Fruit fly (Drosophila melanogaster) whole organism, embryonic: ENCODE measurements around the gene Oatp30B.

ENCODE experiments used
- ATbp ChIP-seq: fragments of 200-800 bp; sonication (Bioruptor generic); optimal IDR thresholded peaks from 2 replicates; lab custom pipeline; 2017; ENCODE audit warnings: missing biosample characterization, mild to moderate bottlenecking, missing genetic modification characterization, missing genetic modification reagents
- CG10366 ChIP-seq: fragments of 200-800 bp; sonication (Bioruptor generic); IDR thresholded peaks from 2 replicates; pipeline ENCODE4 v1.3.6; 2022; ENCODE audit warnings: missing biosample characterization, missing genetic modification characterization
- CG12659 ChIP-seq: fragments of 200-800 bp; sonication (Bioruptor generic); optimal IDR thresholded peaks from 3 replicates; lab custom pipeline; 2017; ENCODE audit warnings: mild to moderate bottlenecking, missing biosample characterization, missing genetic modification reagents, missing genetic modification characterization
- CG1529 ChIP-seq: fragments of 200-800 bp; sonication (Bioruptor generic); optimal IDR thresholded peaks from 3 replicates; lab custom pipeline; 2018; ENCODE audit warnings: missing biosample characterization, missing genetic modification characterization
- CG17802 ChIP-seq: fragments of 200-800 bp; sonication (Bioruptor generic); optimal IDR thresholded peaks from 2 replicates; lab custom pipeline; 2018; ENCODE audit warnings: missing biosample characterization, mild to moderate bottlenecking, missing genetic modification characterization, moderate library complexity
- CG18619 ChIP-seq: fragments of 200-800 bp; sonication (Bioruptor generic); optimal IDR thresholded peaks from 3 replicates; lab custom pipeline; 2017; ENCODE audit warnings: missing biosample characterization, mild to moderate bottlenecking, missing genetic modification characterization
- CG2129 ChIP-seq: fragments of 200-800 bp; sonication (Bioruptor generic); IDR thresholded peaks from 2 replicates; pipeline ENCODE4 v1.3.6; 2022; ENCODE audit warnings: missing biosample characterization, missing genetic modification characterization; ENCODE audit not compliant: partially characterized antibody
- CG2199 ChIP-seq: fragments of 200-800 bp; sonication (Bioruptor generic); IDR thresholded peaks from 3 replicates; pipeline ENCODE4 v1.3.6; 2022; ENCODE audit warnings: missing biosample characterization, missing genetic modification characterization
- CG34422 ChIP-seq: fragments of 200-800 bp; sonication (Bioruptor generic); IDR thresholded peaks from 3 replicates; pipeline ENCODE4 v1.3.6; 2022; ENCODE audit warnings: missing biosample characterization, missing genetic modification characterization
- CG4707 ChIP-seq: fragments of 200-800 bp; sonication (Bioruptor generic); optimal IDR thresholded peaks from 2 replicates; lab custom pipeline; 2018; ENCODE audit warnings: missing biosample characterization, mild to moderate bottlenecking, missing genetic modification characterization, moderate library complexity
- CG7271 ChIP-seq: fragments of 200-800 bp; sonication (Bioruptor generic); optimal IDR thresholded peaks from 2 replicates; lab custom pipeline; 2018; ENCODE audit warnings: missing biosample characterization, mild to moderate bottlenecking, missing genetic modification characterization, moderate library complexity
- CG9437 ChIP-seq: fragments of 200-800 bp; sonication (Bioruptor generic); optimal IDR thresholded peaks from 2 replicates; lab custom pipeline; 2018; ENCODE audit warnings: missing biosample characterization, mild to moderate bottlenecking, missing genetic modification characterization
- CTCF ChIP-seq: fragments of 200-800 bp; sonication (Bioruptor generic); optimal IDR thresholded peaks from 2 replicates; lab custom pipeline; 2017; ENCODE audit warnings: missing biosample characterization, mild to moderate bottlenecking, missing genetic modification characterization, moderate library complexity
- D19B ChIP-seq: fragments of 200-800 bp; sonication (Bioruptor generic); optimal IDR thresholded peaks from 2 replicates; lab custom pipeline; 2017; ENCODE audit warnings: missing biosample characterization, mild to moderate bottlenecking, missing genetic modification characterization
- Gsc ChIP-seq: fragments of 200-800 bp; sonication (Bioruptor generic); IDR thresholded peaks from 2 replicates; pipeline ENCODE4 v1.3.6; 2022; ENCODE audit warnings: missing biosample characterization, missing genetic modification characterization
- HHEX ChIP-seq: fragments of 200-800 bp; sonication (Bioruptor generic); optimal IDR thresholded peaks from 3 replicates; lab custom pipeline; 2017; ENCODE audit warnings: missing biosample characterization, mild to moderate bottlenecking, missing genetic modification characterization, missing genetic modification reagents
- Hr51 ChIP-seq, 2 experiments: fragments of 200-800 bp; sonication (Bioruptor generic); optimal IDR thresholded peaks; 2 replicates in 1 of 2; 3 replicates in 1 of 2; lab custom pipeline; 2016 to 2018; ENCODE audit warnings: missing biosample characterization in 2 of 2, missing genetic modification characterization in 2 of 2, mild to moderate bottlenecking in 1 of 2, moderate library complexity in 1 of 2
- Lhr ChIP-seq: fragments of 200-800 bp; sonication (Bioruptor generic); optimal IDR thresholded peaks from 3 replicates; lab custom pipeline; 2017; ENCODE audit warnings: mild to moderate bottlenecking, missing biosample characterization, missing genetic modification reagents, missing genetic modification characterization
- MESR4 ChIP-seq: fragments of 200-800 bp; sonication (Bioruptor generic); optimal IDR thresholded peaks from 2 replicates; lab custom pipeline; 2018; ENCODE audit warnings: missing biosample characterization, mild to moderate bottlenecking, missing genetic modification characterization, moderate library complexity
- Meics ChIP-seq: fragments of 200-800 bp; sonication (Bioruptor generic); optimal IDR thresholded peaks from 2 replicates; lab custom pipeline; 2017; ENCODE audit warnings: missing biosample characterization, mild to moderate bottlenecking, missing genetic modification characterization
- Mes4 ChIP-seq: fragments of 200-800 bp; sonication (Bioruptor generic); optimal IDR thresholded peaks from 2 replicates; lab custom pipeline; 2016; ENCODE audit warnings: missing biosample characterization, missing genetic modification characterization
- Rx ChIP-seq: fragments of 200-800 bp; sonication (Bioruptor generic); IDR thresholded peaks from 2 replicates; pipeline ENCODE4 v1.3.6; 2022; ENCODE audit warnings: missing biosample characterization, missing genetic modification characterization
- Sin3A ChIP-seq: fragments of >200 bp; optimal IDR thresholded peaks from 2 replicates; lab custom pipeline; 2018
- Six4 ChIP-seq: fragments of 200-800 bp; sonication (Bioruptor generic); optimal IDR thresholded peaks from 2 replicates; lab custom pipeline; 2016; ENCODE audit warnings: missing biosample characterization, missing genetic modification characterization
- Sry-β ChIP-seq: fragments of 200-800 bp; sonication (Bioruptor generic); optimal IDR thresholded peaks from 2 replicates; lab custom pipeline; 2018; ENCODE audit warnings: missing biosample characterization, mild to moderate bottlenecking, missing genetic modification characterization, moderate library complexity
- Taf1 ChIP-seq: fragments of 200-800 bp; sonication (Bioruptor generic); IDR thresholded peaks from 2 replicates; pipeline ENCODE4 v1.3.6; 2022; ENCODE audit warnings: missing biosample characterization, missing genetic modification characterization
- ac ChIP-seq: fragments of 200-800 bp; sonication (Bioruptor generic); optimal IDR thresholded peaks from 3 replicates; lab custom pipeline; 2017; ENCODE audit warnings: missing biosample characterization, mild to moderate bottlenecking, missing genetic modification characterization
- al ChIP-seq: fragments of 200-800 bp; sonication (Bioruptor generic); IDR thresholded peaks from 2 replicates; pipeline ENCODE4 v1.3.6; 2022; ENCODE audit warnings: missing biosample characterization, missing genetic modification characterization
- ash1 ChIP-seq: fragments of 200-800 bp; sonication (Bioruptor generic); optimal IDR thresholded peaks from 2 replicates; lab custom pipeline; 2018; ENCODE audit warnings: missing biosample characterization, mild to moderate bottlenecking, missing genetic modification characterization
- cas ChIP-seq: fragments of 200-800 bp; sonication (Bioruptor generic); IDR thresholded peaks from 2 replicates; pipeline ENCODE4 v1.3.6; 2022; ENCODE audit warnings: missing biosample characterization, missing genetic modification characterization
- chif ChIP-seq, 2 experiments: fragments of 200-800 bp; sonication (Bioruptor generic); optimal IDR thresholded peaks; 3 replicates each; lab custom pipeline; 2016; ENCODE audit warnings: missing biosample characterization in 2 of 2, missing genetic modification characterization in 2 of 2
- da ChIP-seq: fragments of 200-800 bp; sonication (Bioruptor generic); optimal IDR thresholded peaks from 2 replicates; lab custom pipeline; 2016; ENCODE audit warnings: missing biosample characterization, missing genetic modification characterization
- emc ChIP-seq: fragments of 200-800 bp; sonication (Bioruptor generic); optimal IDR thresholded peaks from 2 replicates; lab custom pipeline; 2016; ENCODE audit warnings: missing biosample characterization, missing genetic modification characterization
- gce ChIP-seq: fragments of 200-800 bp; sonication (Bioruptor generic); IDR thresholded peaks from 3 replicates; pipeline ENCODE4 v1.3.6; 2022; ENCODE audit warnings: missing biosample characterization, missing genetic modification characterization
- gcm2 ChIP-seq: fragments of 200-800 bp; sonication (Bioruptor generic); optimal IDR thresholded peaks from 2 replicates; lab custom pipeline; 2016; ENCODE audit warnings: missing biosample characterization, missing genetic modification characterization
- insv ChIP-seq, 2 experiments: fragments of 200-800 bp; sonication (Bioruptor generic); optimal IDR thresholded peaks; 3 replicates each; lab custom pipeline; 2016 to 2018; ENCODE audit warnings: missing biosample characterization in 2 of 2, missing genetic modification characterization in 2 of 2
- kni ChIP-seq: fragments of 200-800 bp; sonication (Bioruptor generic); optimal IDR thresholded peaks from 3 replicates; lab custom pipeline; 2017; ENCODE audit warnings: mild to moderate bottlenecking, missing biosample characterization, missing genetic modification reagents, missing genetic modification characterization
- nau ChIP-seq: fragments of 200-800 bp; sonication (Bioruptor generic); optimal IDR thresholded peaks from 3 replicates; lab custom pipeline; 2017; ENCODE audit warnings: missing biosample characterization, mild to moderate bottlenecking, missing genetic modification characterization, missing genetic modification reagents
- nerfin-2 ChIP-seq: fragments of 200-800 bp; sonication (Bioruptor generic); IDR thresholded peaks from 2 replicates; pipeline ENCODE4 v1.3.6; 2022; ENCODE audit warnings: missing biosample characterization, missing genetic modification characterization; ENCODE audit not compliant: partially characterized antibody
- nmo ChIP-seq: fragments of 200-800 bp; sonication (Bioruptor generic); optimal IDR thresholded peaks from 2 replicates; lab custom pipeline; 2018; ENCODE audit warnings: missing biosample characterization, mild to moderate bottlenecking, missing genetic modification characterization, moderate library complexity
- otp ChIP-seq: fragments of 200-800 bp; sonication (Bioruptor generic); IDR thresholded peaks from 3 replicates; pipeline ENCODE4, ENCODE4 v1.3.6; 2022; ENCODE audit warnings: missing biosample characterization, missing genetic modification characterization
- pita ChIP-seq: fragments of 200-800 bp; sonication (Bioruptor generic); optimal IDR thresholded peaks from 2 replicates; lab custom pipeline; 2017; ENCODE audit warnings: missing biosample characterization, mild to moderate bottlenecking, missing genetic modification characterization
- prd ChIP-seq, 3 experiments: fragments of >200 bp in 2 of 3; fragments of 200-800 bp in 1 of 3; sonication (Bioruptor generic) in 1 of 3; optimal IDR thresholded peaks in 2 of 3; IDR thresholded peaks in 1 of 3; 2 replicates in 2 of 3; 3 replicates in 1 of 3; pipeline versions ENCODE4 v1.3.6 to Lab custom; 2017 to 2022; ENCODE audit warnings: missing biosample characterization in 1 of 3, missing genetic modification characterization in 1 of 3
- pzg ChIP-seq: fragments of 200-800 bp; sonication (Bioruptor generic); optimal IDR thresholded peaks from 3 replicates; lab custom pipeline; 2018; ENCODE audit warnings: missing biosample characterization, mild to moderate bottlenecking, missing genetic modification characterization, moderate library complexity
- run ChIP-seq: fragments of 200-800 bp; sonication (Bioruptor generic); optimal IDR thresholded peaks from 3 replicates; lab custom pipeline; 2018; ENCODE audit warnings: missing biosample characterization, mild to moderate bottlenecking, missing genetic modification characterization
- sd ChIP-seq: fragments of 200-800 bp; sonication (Bioruptor generic); optimal IDR thresholded peaks from 3 replicates; lab custom pipeline; 2018; ENCODE audit warnings: missing biosample characterization, mild to moderate bottlenecking, missing genetic modification characterization, moderate library complexity
- seq ChIP-seq: fragments of 200-800 bp; sonication (Bioruptor generic); IDR thresholded peaks from 2 replicates; pipeline ENCODE4 v1.3.6; 2022; ENCODE audit warnings: missing biosample characterization, missing genetic modification characterization
- tna ChIP-seq: fragments of 200-800 bp; sonication (Bioruptor generic); IDR thresholded peaks from 2 replicates; pipeline ENCODE4 v1.3.6; 2022; ENCODE audit warnings: missing biosample characterization, missing genetic modification characterization; ENCODE audit not compliant: partially characterized antibody
- wdn ChIP-seq: fragments of 200-800 bp; sonication (Bioruptor generic); IDR thresholded peaks from 2 replicates; pipeline ENCODE4 v1.3.6; 2022; ENCODE audit warnings: missing biosample characterization, missing genetic modification characterization

The Oatp30B gene

DNA sequence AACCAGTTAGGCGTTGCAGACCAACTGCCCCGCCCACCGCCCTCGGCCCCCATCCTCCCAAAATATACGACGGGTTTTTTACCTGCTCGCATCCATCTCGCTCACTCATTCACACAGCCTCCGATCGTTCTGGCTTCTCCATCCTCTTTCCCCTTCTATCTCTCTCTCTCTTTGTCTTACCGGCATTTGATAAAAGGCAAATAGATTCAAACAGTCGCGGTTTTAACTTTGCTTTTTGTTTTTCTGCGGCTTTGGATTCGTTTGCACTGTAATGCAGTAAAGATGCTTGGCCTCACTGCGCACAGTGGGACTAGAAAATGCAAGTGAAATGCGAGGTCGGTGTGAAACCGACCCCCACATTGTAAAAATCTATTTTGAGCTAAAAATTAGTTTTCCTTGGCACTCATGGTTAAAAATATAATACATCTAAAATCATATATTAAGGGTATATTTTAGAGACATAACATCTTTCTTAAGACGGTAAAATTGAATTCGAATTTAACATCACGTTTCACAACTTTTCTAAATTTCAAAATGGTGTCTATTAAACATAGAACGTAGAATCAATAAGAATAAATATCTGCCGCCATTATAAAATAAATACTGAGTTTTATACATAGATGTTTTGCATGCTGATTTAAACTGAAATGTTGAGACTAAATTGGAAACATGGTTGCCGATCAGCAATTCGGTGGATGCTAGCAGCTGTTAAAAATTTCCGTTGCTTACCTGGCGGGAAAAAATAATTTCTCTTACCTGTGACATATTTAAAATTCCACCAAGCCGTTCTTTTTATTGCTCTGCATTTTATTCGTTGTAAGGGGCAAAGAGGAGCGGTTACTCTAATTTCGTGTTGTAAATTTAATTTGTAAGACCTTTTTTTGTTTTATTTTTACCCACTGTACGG is 24.4 kb upstream of the Oatp30B start (continued):
- TF ChIP-seq CG9437 = no peak
- TF ChIP-seq CG2129 = no peak
- TF ChIP-seq sd (tag; lab: Kevin White, UChicago) = no peak
- no peak for TF ChIP-seq Sin3A
- TF ChIP-seq ac (GFP tag; lab: Kevin White, UChicago) = no peak
- TF ChIP-seq CG4707 (GFP tag; lab: Kevin White, UChicago) = peak; percentile 88
- no peak for TF ChIP-seq otp (GFP tag; lab: Robert Waterston, UW)
- no peak for TF ChIP-seq gcm2 (GFP tag; lab: Kevin White, UChicago)
- no peak for TF ChIP-seq al (GFP tag; lab: Robert Waterston, UW)
- TF ChIP-seq CG17802 (tag; lab: Kevin White, UChicago) = no peak
- no peak for TF ChIP-seq Taf1
- TF ChIP-seq Sry-β (GFP tag; lab: Kevin White, UChicago) = no peak
- TF ChIP-seq seq = no peak
- no peak for TF ChIP-seq pzg (GFP tag; lab: Kevin White, UChicago)
- no peak for TF ChIP-seq HHEX (GFP tag; lab: Kevin White, UChicago)
- no peak for TF ChIP-seq MESR4 (GFP tag; lab: Kevin White, UChicago)
- peak; percentile 84 for TF ChIP-seq CG2199 (GFP tag; lab: Robert Waterston, UW)
- no peak for TF ChIP-seq Mes4 (GFP tag; lab: Kevin White, UChicago)
- no peak for TF ChIP-seq nau
- peak; percentile 16 for TF ChIP-seq nmo (GFP tag; lab: Kevin White, UChicago)
- no peak for TF ChIP-seq pita (GFP tag; lab: Kevin White, UChicago)
- TF ChIP-seq Lhr (GFP tag; lab: Kevin White, UChicago) = no peak
- TF ChIP-seq ATbp = no peak
- TF ChIP-seq D19B (GFP tag; lab: Kevin White, UChicago) = no peak
- peak; percentile 40 for TF ChIP-seq kni (GFP tag; lab: Kevin White, UChicago)
- no peak for TF ChIP-seq emc (GFP tag; lab: Kevin White, UChicago)
- no peak for TF ChIP-seq prd (optimal IDR thresholded peaks at IDR 0.05; lab: Kevin White, UChicago)
- TF ChIP-seq prd (GFP tag; IDR thresholded peaks at IDR 0.05; lab: Robert Waterston, UW) = peak; percentile 49; the same call in 1 of the 3 replicates
- TF ChIP-seq cas (GFP tag; lab: Robert Waterston, UW) = no peak
- TF ChIP-seq Meics (GFP tag; lab: Kevin White, UChicago) = no peak
- TF ChIP-seq Rx = no peak
- TF ChIP-seq run (tag; lab: Kevin White, UChicago) = no peak
- no peak for TF ChIP-seq Gsc (GFP tag; lab: Robert Waterston, UW)
- TF ChIP-seq insv (GFP tag; optimal IDR thresholded peaks at IDR 0.05; lab: Kevin White, UChicago) = no peak
- TF ChIP-seq Six4 = no peak
- TF ChIP-seq chif (GFP tag; optimal IDR thresholded peaks at IDR 0.05; lab: Kevin White, UChicago) = no peak
- no peak for TF ChIP-seq wdn (GFP tag; lab: Robert Waterston, UW)
- TF ChIP-seq CTCF (GFP tag; lab: Kevin White, UChicago) = no peak
- no peak for TF ChIP-seq CG1529 (GFP tag; lab: Kevin White, UChicago)
- no peak for TF ChIP-seq da (GFP tag; lab: Kevin White, UChicago)
- TF ChIP-seq CG10366 (GFP tag; lab: Robert Waterston, UW) = no peak
- no peak for TF ChIP-seq nerfin-2 (GFP tag; lab: Robert Waterston, UW)
- TF ChIP-seq tna = no peak
- TF ChIP-seq gce (GFP tag; lab: Robert Waterston, UW) = no peak
- peak; percentile 12 for TF ChIP-seq CG12659 (GFP tag; lab: Kevin White, UChicago)
- TF ChIP-seq CG7271 (tag; lab: Kevin White, UChicago) = no peak
- TF ChIP-seq ash1 (GFP tag; lab: Kevin White, UChicago) = no peak
- TF ChIP-seq CG34422 (GFP tag; lab: Robert Waterston, UW) = 0 out of 3 replicates have a peak, but pooled peaks have one; percentile 35
- TF ChIP-seq Hr51 (GFP tag; optimal IDR thresholded peaks at IDR 0.05; lab: Kevin White, UChicago) = no peak
- TF ChIP-seq CG18619 = no peak
